Worm (Caenorhabditis elegans) whole organism, L1 larva: ENCODE results near the gene tbc-18.

Source experiments
- C04F5.9 ChIP-seq: sonication (generic microtip); optimal IDR thresholded peaks from 2 replicates; lab custom pipeline; 2016; ENCODE audit warnings: missing genetic modification characterization, missing compliant biosample characterization
- C16A3.4 ChIP-seq: fragments of 150-350 bp; optimal IDR thresholded peaks from 2 replicates; lab custom pipeline; 2014; ENCODE audit warnings: missing biosample characterization, missing genetic modification characterization
- Y116A8C.19 ChIP-seq: sonication (generic microtip); optimal IDR thresholded peaks from 2 replicates; lab custom pipeline; 2016; ENCODE audit warnings: missing compliant biosample characterization, missing genetic modification characterization, borderline replicate concordance
- aha-1 ChIP-seq: fragments of 150-350 bp; optimal IDR thresholded peaks from 2 replicates; lab custom pipeline; 2014; ENCODE audit warnings: missing biosample characterization, missing genetic modification characterization
- alr-1 ChIP-seq: fragments of 200-800 bp; sonication (Bioruptor generic); optimal IDR thresholded peaks from 2 replicates; lab custom pipeline; 2018; ENCODE audit warnings: borderline replicate concordance, mild to moderate bottlenecking, missing genetic modification characterization, missing compliant biosample characterization
- aly-2 ChIP-seq: fragments of 150-350 bp; optimal IDR thresholded peaks from 2 replicates; lab custom pipeline; 2014; ENCODE audit warnings: missing biosample characterization, missing genetic modification characterization
- ceh-63 ChIP-seq: fragments of 200-800 bp; sonication (Bioruptor generic); optimal IDR thresholded peaks from 2 replicates; lab custom pipeline; 2018; ENCODE audit warnings: mild to moderate bottlenecking, missing genetic modification characterization, missing compliant biosample characterization
- ceh-8 ChIP-seq: fragments of 200-800 bp; sonication (Bioruptor generic); optimal IDR thresholded peaks from 2 replicates; lab custom pipeline; 2018; ENCODE audit warnings: mild to moderate bottlenecking, missing genetic modification characterization, moderate library complexity, missing compliant biosample characterization
- ceh-90 ChIP-seq: sonication (generic microtip); optimal IDR thresholded peaks from 2 replicates; lab custom pipeline; 2016; ENCODE audit warnings: missing genetic modification characterization, missing compliant biosample characterization
- dpl-1 ChIP-seq, 3 experiments: fragments of 150-350 bp in 2 of 3; sonication (generic microtip) in 1 of 3; optimal IDR thresholded peaks; 2 replicates each; lab custom pipeline; 2014 to 2017; ENCODE audit warnings: missing biosample characterization in 3 of 3, missing genetic modification characterization in 3 of 3, missing genetic modification reagents in 3 of 3
- dsc-1 ChIP-seq: sonication (generic microtip); optimal IDR thresholded peaks from 2 replicates; lab custom pipeline; 2016; ENCODE audit warnings: mild to moderate bottlenecking, missing genetic modification characterization, missing compliant biosample characterization
- efl-1 ChIP-seq, 4 experiments: fragments of 150-350 bp; optimal IDR thresholded peaks in 3 of 4; peaks in 1 of 4; 1 replicate in 1 of 4; 2 replicates in 3 of 4; lab custom pipeline; 2014; ENCODE audit warnings: missing biosample characterization in 2 of 4, missing genetic modification characterization in 2 of 4, missing genetic modification reagents in 2 of 4
- efl-3 ChIP-seq: fragments of 200-800 bp; sonication (Bioruptor generic); optimal IDR thresholded peaks from 2 replicates; lab custom pipeline; 2018; ENCODE audit warnings: mild to moderate bottlenecking, missing genetic modification characterization, missing compliant biosample characterization
- egl-13 ChIP-seq: sonication (generic microtip); optimal IDR thresholded peaks from 2 replicates; lab custom pipeline; 2016; ENCODE audit warnings: missing genotype, missing genetic modification reagents, missing genetic modification characterization, missing compliant biosample characterization
- egl-27 ChIP-seq, 2 experiments: fragments of 150-350 bp in 1 of 2; sonication (generic microtip); optimal IDR thresholded peaks; 3 replicates each; lab custom pipeline; 2017 to 2018; ENCODE audit warnings: missing biosample characterization in 2 of 2, missing genetic modification characterization in 2 of 2, missing genetic modification reagents in 2 of 2
- elt-2 ChIP-seq: sonication (generic microtip); optimal IDR thresholded peaks from 2 replicates; lab custom pipeline; 2016; ENCODE audit warnings: missing genetic modification characterization, mild to moderate bottlenecking, inconsistent platforms, missing compliant biosample characterization, missing genetic modification reagents
- ets-5 ChIP-seq: fragments of 200-800 bp; sonication (Bioruptor generic); IDR thresholded peaks from 2 replicates; pipeline ENCODE4 v1.3.6; 2022; ENCODE audit warnings: missing genetic modification characterization, missing compliant biosample characterization
- fkh-10 ChIP-seq: sonication (generic microtip); optimal IDR thresholded peaks from 2 replicates; lab custom pipeline; 2017; ENCODE audit warnings: missing biosample characterization, missing genetic modification reagents, missing genetic modification characterization
- fkh-8 ChIP-seq: sonication (generic microtip); optimal IDR thresholded peaks from 2 replicates; lab custom pipeline; 2016; ENCODE audit warnings: mild to moderate bottlenecking, missing genetic modification characterization, missing compliant biosample characterization
- fos-1 ChIP-seq: fragments of 150-350 bp; optimal IDR thresholded peaks from 2 replicates; lab custom pipeline; 2014; ENCODE audit warnings: missing biosample characterization, missing genetic modification characterization
- hlh-4 ChIP-seq: sonication (generic microtip); optimal IDR thresholded peaks from 2 replicates; lab custom pipeline; 2016; ENCODE audit warnings: mild to moderate bottlenecking, missing genetic modification characterization, missing compliant biosample characterization
- hpl-2 ChIP-seq: fragments of 150-350 bp; optimal IDR thresholded peaks from 2 replicates; lab custom pipeline; 2014; ENCODE audit warnings: missing biosample characterization, missing genetic modification reagents, missing genetic modification characterization
- irx-1 ChIP-seq: sonication (generic microtip); optimal IDR thresholded peaks from 2 replicates; lab custom pipeline; 2016; ENCODE audit warnings: missing genetic modification characterization, missing compliant biosample characterization
- lir-3 ChIP-seq: sonication (generic microtip); optimal IDR thresholded peaks from 2 replicates; lab custom pipeline; 2016; ENCODE audit warnings: mild to moderate bottlenecking, missing genetic modification characterization, moderate library complexity, missing compliant biosample characterization; ENCODE audit not compliant: poor library complexity
- lsy-2 ChIP-seq, 2 experiments: fragments of 150-350 bp; optimal IDR thresholded peaks; 2 replicates each; lab custom pipeline; 2014; ENCODE audit warnings: missing biosample characterization in 2 of 2, missing genetic modification characterization in 2 of 2
- mab-9 ChIP-seq: fragments of 200-800 bp; sonication (Bioruptor generic); IDR thresholded peaks from 2 replicates; pipeline ENCODE4 v1.3.6; 2022; ENCODE audit warnings: missing genetic modification reagents, missing genetic modification characterization, missing compliant biosample characterization
- mdl-1 ChIP-seq, 2 experiments: fragments of 150-350 bp; optimal IDR thresholded peaks; 2 replicates each; lab custom pipeline; 2014 to 2017; ENCODE audit warnings: missing biosample characterization in 2 of 2, missing genetic modification characterization in 2 of 2, inconsistent platforms in 1 of 2
- mef-2 ChIP-seq: fragments of 150-350 bp; optimal IDR thresholded peaks from 2 replicates; lab custom pipeline; 2014; ENCODE audit warnings: missing biosample characterization, missing genetic modification characterization
- nhr-20 ChIP-seq: sonication (generic microtip); optimal IDR thresholded peaks from 2 replicates; lab custom pipeline; 2016; ENCODE audit warnings: mild to moderate bottlenecking, missing genetic modification characterization, missing compliant biosample characterization
- nhr-28 ChIP-seq: fragments of 150-350 bp; optimal IDR thresholded peaks from 2 replicates; lab custom pipeline; 2014; ENCODE audit warnings: missing biosample characterization, missing genetic modification characterization
- nhr-47 ChIP-seq: sonication (generic microtip); optimal IDR thresholded peaks from 2 replicates; lab custom pipeline; 2016; ENCODE audit warnings: mild to moderate bottlenecking, missing genetic modification characterization, moderate library complexity, missing compliant biosample characterization
- nhr-71 ChIP-seq: sonication (generic microtip); optimal IDR thresholded peaks from 2 replicates; lab custom pipeline; 2016; ENCODE audit warnings: mild to moderate bottlenecking, missing genetic modification characterization, moderate library complexity, missing compliant biosample characterization
- nhr-77 ChIP-seq: fragments of 150-350 bp; optimal IDR thresholded peaks from 2 replicates; lab custom pipeline; 2014; ENCODE audit warnings: missing biosample characterization, missing genetic modification characterization
- nhr-84 ChIP-seq: sonication (generic microtip); optimal IDR thresholded peaks from 2 replicates; lab custom pipeline; 2017; ENCODE audit warnings: missing biosample characterization, missing genetic modification characterization
- nhr-90 ChIP-seq: sonication (generic microtip); optimal IDR thresholded peaks from 2 replicates; lab custom pipeline; 2016; ENCODE audit warnings: mild to moderate bottlenecking, missing genetic modification characterization, missing compliant biosample characterization; ENCODE audit not compliant: poor library complexity
- pag-3 ChIP-seq: sonication (generic microtip); optimal IDR thresholded peaks from 2 replicates; lab custom pipeline; 2017; ENCODE audit warnings: missing genetic modification characterization, mild to moderate bottlenecking, missing compliant biosample characterization, antibody characterized with exemption, borderline replicate concordance; ENCODE audit not compliant: insufficient read depth
- pax-3 ChIP-seq: fragments of 200-800 bp; sonication (Bioruptor generic); optimal IDR thresholded peaks from 2 replicates; lab custom pipeline; 2018; ENCODE audit warnings: mild to moderate bottlenecking, missing genetic modification characterization, moderate library complexity, missing compliant biosample characterization
- pqm-1 ChIP-seq: sonication (generic microtip); optimal IDR thresholded peaks from 3 replicates; lab custom pipeline; 2017; ENCODE audit warnings: missing biosample characterization, missing genetic modification characterization
- rnt-1 ChIP-seq: sonication (generic microtip); optimal IDR thresholded peaks from 2 replicates; lab custom pipeline; 2016; ENCODE audit warnings: mild to moderate bottlenecking, missing genetic modification characterization, moderate library complexity, missing compliant biosample characterization
- snpc-4 ChIP-seq: fragments of 150-350 bp; optimal IDR thresholded peaks from 2 replicates; lab custom pipeline; 2014; ENCODE audit warnings: missing biosample characterization, missing genetic modification characterization
- sox-4 ChIP-seq: sonication (generic microtip); optimal IDR thresholded peaks from 2 replicates; lab custom pipeline; 2016; ENCODE audit warnings: missing genetic modification characterization, missing compliant biosample characterization
- tlp-1 ChIP-seq: fragments of 150-350 bp; optimal IDR thresholded peaks from 2 replicates; lab custom pipeline; 2014; ENCODE audit warnings: missing biosample characterization, missing genetic modification characterization
- unc-62 ChIP-seq: fragments of 150-350 bp; optimal IDR thresholded peaks from 2 replicates; lab custom pipeline; 2014; ENCODE audit warnings: missing biosample characterization, missing genetic modification reagents, missing genetic modification characterization
- zag-1 ChIP-seq: fragments of 150-350 bp; optimal IDR thresholded peaks from 2 replicates; lab custom pipeline; 2014; ENCODE audit warnings: missing biosample characterization, missing genetic modification characterization
- ztf-11 ChIP-seq, 2 experiments: sonication (generic microtip); optimal IDR thresholded peaks; 2 replicates each; lab custom pipeline; 2016 to 2017; ENCODE audit warnings: missing genetic modification characterization in 2 of 2, missing biosample characterization in 1 of 2, missing compliant biosample characterization in 1 of 2
- ztf-4 ChIP-seq: fragments of 150-350 bp; optimal IDR thresholded peaks from 2 replicates; lab custom pipeline; 2014; ENCODE audit warnings: missing biosample characterization, missing genetic modification characterization

Gene tbc-18

DNA sequence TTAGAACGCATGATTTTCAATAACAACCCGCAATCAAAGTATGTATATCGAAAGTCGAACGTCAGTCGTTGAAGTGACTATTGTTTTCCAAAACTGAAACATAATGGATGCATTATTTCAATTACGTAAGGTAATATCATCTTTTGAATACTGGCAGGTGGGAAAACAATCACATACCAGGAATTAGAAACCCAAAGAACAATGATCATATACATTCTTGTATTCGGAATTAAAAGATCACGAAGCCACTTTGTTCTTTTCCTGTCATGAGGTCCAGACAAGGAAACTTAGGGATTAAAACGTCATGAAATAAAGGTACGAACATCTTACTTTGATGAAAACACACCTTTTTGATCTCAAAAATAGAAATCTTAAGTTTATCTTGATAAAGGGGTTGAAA, 16.0 kb upstream of the tbc-18 start:
- TF ChIP-seq alr-1 (tag; lab: Kevin White, UChicago) (no peak), pag-3 (tag; lab: Kevin White, UChicago) (no peak), ceh-8 (GFP tag; lab: Kevin White, UChicago) (no peak), dsc-1 (tag; lab: Kevin White, UChicago) (peak; percentile 76), ztf-4 (tag; lab: Kevin White, UChicago) (no peak), lsy-2 (tag; optimal IDR thresholded peaks at IDR 0.05; lab: Kevin White, UChicago) (no peak), hpl-2 (GFP tag; lab: Kevin White, UChicago) (no peak), nhr-71 (tag; lab: Kevin White, UChicago) (peak; percentile 44), fkh-8 (tag; lab: Kevin White, UChicago) (peak; percentile 66), efl-1 (optimal IDR thresholded peaks at IDR 0.05; lab: Kevin White, UChicago) (no peak), efl-1 (GFP tag; optimal IDR thresholded peaks at IDR 0.05 in 1 of 2; lab: Kevin White, UChicago) (peak in 1 of 2 experiments; percentile 41), ceh-63 (GFP tag; lab: Kevin White, UChicago) (no peak), nhr-77 (no peak), unc-62 (GFP tag; lab: Kevin White, UChicago) (no peak), nhr-90 (no peak), ztf-11 (tag; optimal IDR thresholded peaks at IDR 0.05; lab: Kevin White, UChicago) (no peak)

- no peak for TF ChIP-seq mef-2 (tag; lab: Kevin White, UChicago)
- no peak for TF ChIP-seq Y116A8C.19 (tag; lab: Kevin White, UChicago)
- TF ChIP-seq hpl-2 (GFP tag; lab: Kevin White, UChicago), result no peak
- no peak for TF ChIP-seq sox-4 (tag; lab: Kevin White, UChicago)
These were observed 10.8 kb upstream of the tbc-18 start, which contains the start of gene F40B5.2 for ce11 chrX:8367553-8367952. F40B5.2 (plus strand) TSS chrX:8367853.

DNA sequence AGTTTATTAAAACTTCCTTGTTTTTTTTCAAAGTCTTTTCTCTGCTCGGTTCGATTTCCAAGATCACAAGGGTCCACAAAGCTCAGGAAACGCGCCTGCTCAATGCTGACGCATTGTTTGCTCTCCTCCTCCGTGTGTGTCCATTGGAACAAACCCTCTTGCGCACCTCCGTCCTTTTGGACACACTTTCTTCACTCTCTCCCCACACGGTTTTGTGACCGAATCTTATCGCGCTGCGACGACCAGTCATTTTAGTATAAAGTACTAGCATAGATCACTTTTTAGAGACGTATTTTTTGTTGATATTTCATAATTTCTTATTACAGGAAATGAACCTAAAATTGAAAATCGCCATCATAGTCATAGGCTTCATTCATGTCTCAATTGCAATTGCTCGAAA, 10.1 kb upstream of the tbc-18 start:
- no peak for TF ChIP-seq pqm-1 (tag; lab: Kevin White, UChicago)
- peak in 1 of 2 experiments; percentile 30 for TF ChIP-seq ztf-11 (tag; optimal IDR thresholded peaks at IDR 0.05; lab: Kevin White, UChicago)
- TF ChIP-seq tlp-1 (tag; lab: Kevin White, UChicago), result no peak
- peak; percentile 86 for TF ChIP-seq rnt-1 (tag; lab: Kevin White, UChicago)
- TF ChIP-seq ets-5 (GFP tag; lab: Robert Waterston, UW), result no peak
- TF ChIP-seq pax-3 (tag; lab: Kevin White, UChicago), result peak; percentile 21
- no peak for TF ChIP-seq aly-2 (tag; lab: Kevin White, UChicago)
- peak; percentile 85 for TF ChIP-seq nhr-20 (tag; lab: Kevin White, UChicago)
- no peak for TF ChIP-seq hlh-4 (tag; lab: Kevin White, UChicago)
- peak; percentile 64 for TF ChIP-seq ztf-4 (tag; lab: Kevin White, UChicago)
- TF ChIP-seq egl-27 (tag; optimal IDR thresholded peaks at IDR 0.05; lab: Kevin White, UChicago), result no peak
- no peak for TF ChIP-seq efl-3 (GFP tag; lab: Kevin White, UChicago)
- peak; percentile 59 for TF ChIP-seq mab-9
- no peak for TF ChIP-seq lir-3 (tag; lab: Kevin White, UChicago)
- TF ChIP-seq ceh-90, result no peak
- peak; percentile 59 to 73 (median 62) for TF ChIP-seq dpl-1 (GFP tag; optimal IDR thresholded peaks at IDR 0.05; lab: Kevin White, UChicago)
- peak; percentile 15 for TF ChIP-seq fos-1 (tag; lab: Kevin White, UChicago)
- peak in 1 of 2 experiments; percentile 72 for TF ChIP-seq mdl-1 (tag; optimal IDR thresholded peaks at IDR 0.05; lab: Kevin White, UChicago)
- TF ChIP-seq nhr-77, result peak; percentile 69
- peak; percentile 55 for TF ChIP-seq snpc-4 (tag; lab: Kevin White, UChicago)
- no peak for TF ChIP-seq C04F5.9 (tag; lab: Kevin White, UChicago)
- TF ChIP-seq irx-1, result peak; percentile 71
- peak; percentile 86 for TF ChIP-seq nhr-47 (tag; lab: Kevin White, UChicago)
- TF ChIP-seq fkh-10 (GFP tag; lab: Kevin White, UChicago), result peak; percentile 60
- TF ChIP-seq elt-2 (tag; lab: Kevin White, UChicago), result peak; percentile 39
- TF ChIP-seq nhr-28 (tag; lab: Kevin White, UChicago), result no peak
- peak; percentile 30 for TF ChIP-seq aha-1
- TF ChIP-seq egl-13 (tag; lab: Kevin White, UChicago), result peak; percentile 54
- peak; percentile 77 for TF ChIP-seq C16A3.4 (tag; lab: Kevin White, UChicago)
- no peak for TF ChIP-seq nhr-84 (tag; lab: Kevin White, UChicago)
- no peak for TF ChIP-seq Y116A8C.19 (tag; lab: Kevin White, UChicago)
- no peak for TF ChIP-seq zag-1 (tag; lab: Kevin White, UChicago)
- TF ChIP-seq dsc-1 (tag; lab: Kevin White, UChicago), result peak; percentile 70
- TF ChIP-seq efl-1 (optimal IDR thresholded peaks at IDR 0.05; lab: Kevin White, UChicago), result peak; percentile 61 to 68
- TF ChIP-seq efl-1 (GFP tag; optimal IDR thresholded peaks at IDR 0.05 in 1 of 2; lab: Kevin White, UChicago), result peak; percentile 58 to 97
